Worm (Caenorhabditis elegans) whole organism, L4 larva: Measurements from ENCODE around the gene B0228.9.

Experiments
- D1046.2 ChIP-seq: fragments of 200-800 bp; sonication (Bioruptor generic); IDR thresholded peaks from 2 replicates; pipeline ENCODE4 v1.3.6; 2022; ENCODE audit warnings: missing genetic modification characterization, missing compliant biosample characterization
- F49E8.2 ChIP-seq: sonication (generic microtip); optimal IDR thresholded peaks from 2 replicates; lab custom pipeline; 2016; ENCODE audit warnings: missing compliant biosample characterization, mild to moderate bottlenecking, missing genetic modification characterization, borderline replicate concordance
- R02D3.7 ChIP-seq: fragments of 150-350 bp; sonication (generic microtip); optimal IDR thresholded peaks from 3 replicates; lab custom pipeline; 2014; ENCODE audit warnings: missing biosample characterization, missing genetic modification characterization
- T26A8.4 ChIP-seq: fragments of 200-800 bp; sonication (Bioruptor generic); IDR thresholded peaks from 2 replicates; pipeline ENCODE4 v1.3.6; 2022; ENCODE audit warnings: missing genetic modification characterization, missing compliant biosample characterization
- Y5F2A.4 ChIP-seq: fragments of 200-800 bp; sonication (Bioruptor generic); optimal IDR thresholded peaks from 2 replicates; lab custom pipeline; 2018; ENCODE audit warnings: mild to moderate bottlenecking, missing genetic modification characterization, missing compliant biosample characterization
- Y75B8A.6 ChIP-seq: fragments of 200-800 bp; sonication (Bioruptor generic); IDR thresholded peaks from 2 replicates; pipeline ENCODE4 v1.3.6; 2022; ENCODE audit warnings: missing genetic modification reagents, missing genetic modification characterization, missing compliant biosample characterization
- ZK546.5 ChIP-seq, 2 experiments: sonication (generic microtip); optimal IDR thresholded peaks; 2 replicates each; lab custom pipeline; 2017; ENCODE audit warnings: missing biosample characterization in 2 of 2, missing genetic modification characterization in 2 of 2
- ceh-44 ChIP-seq: fragments of 200-800 bp; sonication (Bioruptor generic); IDR thresholded peaks from 2 replicates; pipeline ENCODE4 v1.3.6; 2022; ENCODE audit warnings: missing genetic modification reagents, missing genetic modification characterization, missing compliant biosample characterization
- ctbp-1 ChIP-seq: fragments of 200-800 bp; sonication (Bioruptor generic); IDR thresholded peaks from 2 replicates; pipeline ENCODE4 v1.3.6; 2022; ENCODE audit warnings: missing genetic modification reagents, missing genetic modification characterization, missing compliant biosample characterization
- daf-12 ChIP-seq: fragments of 150-350 bp; optimal IDR thresholded peaks from 2 replicates; lab custom pipeline; 2014; ENCODE audit warnings: missing biosample characterization, missing genetic modification reagents, missing genetic modification characterization
- daf-16 ChIP-seq, 3 experiments: sonication (generic microtip); optimal IDR thresholded peaks; 2 replicates each; lab custom pipeline; 2016 to 2017; ENCODE audit warnings: missing genetic modification characterization in 3 of 3, missing genetic modification reagents in 3 of 3, mild to moderate bottlenecking in 2 of 3, missing compliant biosample characterization in 2 of 3, missing biosample characterization in 1 of 3, moderate library complexity in 1 of 3
- daf-8 ChIP-seq: fragments of 200-800 bp; sonication (Bioruptor generic); IDR thresholded peaks from 2 replicates; pipeline ENCODE4 v1.3.6; 2022; ENCODE audit warnings: missing genetic modification characterization, missing compliant biosample characterization
- dmd-6 ChIP-seq: fragments of 200-800 bp; sonication (Bioruptor generic); IDR thresholded peaks from 2 replicates; pipeline ENCODE4 v1.3.6; 2022; ENCODE audit warnings: missing genetic modification reagents, missing genetic modification characterization, missing compliant biosample characterization
- dpl-1 ChIP-seq: fragments of 150-350 bp; optimal IDR thresholded peaks from 2 replicates; lab custom pipeline; 2014; ENCODE audit warnings: missing biosample characterization, missing genetic modification reagents, missing genetic modification characterization
- fkh-10 ChIP-seq: fragments of 150-350 bp; optimal IDR thresholded peaks from 2 replicates; lab custom pipeline; 2014; ENCODE audit warnings: missing biosample characterization, missing genetic modification reagents, missing genetic modification characterization
- hlh-11 ChIP-seq: fragments of 200-800 bp; sonication (Bioruptor generic); optimal IDR thresholded peaks from 2 replicates; lab custom pipeline; 2018; ENCODE audit warnings: mild to moderate bottlenecking, missing genetic modification characterization, missing compliant biosample characterization
- hlh-30 ChIP-seq: sonication (generic microtip); optimal IDR thresholded peaks from 2 replicates; lab custom pipeline; 2017; ENCODE audit warnings: antibody characterized with exemption, mild to moderate bottlenecking, missing genetic modification characterization, missing compliant biosample characterization; ENCODE audit not compliant: insufficient read depth
- lin-1 ChIP-seq: fragments of 200-800 bp; sonication (Bioruptor generic); IDR thresholded peaks from 2 replicates; pipeline ENCODE4 v1.3.6; 2022; ENCODE audit warnings: missing genetic modification reagents, missing genetic modification characterization, missing compliant biosample characterization
- lin-15B ChIP-seq: fragments of 150-350 bp; sonication (generic microtip); optimal IDR thresholded peaks from 3 replicates; lab custom pipeline; 2014; ENCODE audit warnings: missing biosample characterization, missing genetic modification characterization
- lir-3 ChIP-seq: sonication (generic microtip); optimal IDR thresholded peaks from 2 replicates; lab custom pipeline; 2016; ENCODE audit warnings: mild to moderate bottlenecking, missing genetic modification characterization, missing compliant biosample characterization
- mxl-3 ChIP-seq: fragments of 200-800 bp; sonication (Bioruptor generic); optimal IDR thresholded peaks from 2 replicates; lab custom pipeline; 2018; ENCODE audit warnings: mild to moderate bottlenecking, missing genetic modification characterization, missing compliant biosample characterization
- nhr-10 ChIP-seq: fragments of 150-350 bp; optimal IDR thresholded peaks from 2 replicates; lab custom pipeline; 2014; ENCODE audit warnings: missing biosample characterization, missing genetic modification characterization
- nhr-102 ChIP-seq: sonication (generic microtip); optimal IDR thresholded peaks from 2 replicates; lab custom pipeline; 2016; ENCODE audit warnings: mild to moderate bottlenecking, missing genetic modification characterization, moderate library complexity, missing compliant biosample characterization
- nhr-11 ChIP-seq: fragments of 150-350 bp; optimal IDR thresholded peaks from 2 replicates; lab custom pipeline; 2014; ENCODE audit warnings: missing biosample characterization, missing genetic modification characterization
- nhr-48 ChIP-seq: sonication (generic microtip); optimal IDR thresholded peaks from 2 replicates; lab custom pipeline; 2016; ENCODE audit warnings: mild to moderate bottlenecking, missing genetic modification characterization, missing compliant biosample characterization
- nhr-6 ChIP-seq: fragments of 150-350 bp; optimal IDR thresholded peaks from 2 replicates; lab custom pipeline; 2014; ENCODE audit warnings: missing biosample characterization, missing genetic modification characterization
- php-3 ChIP-seq: fragments of 200-800 bp; sonication (Bioruptor generic); IDR thresholded peaks from 2 replicates; pipeline ENCODE4 v1.3.6; 2022; ENCODE audit warnings: missing genetic modification reagents, missing genetic modification characterization, missing compliant biosample characterization
- pqm-1 ChIP-seq: sonication (generic microtip); optimal IDR thresholded peaks from 2 replicates; lab custom pipeline; 2017; ENCODE audit warnings: missing biosample characterization, missing genetic modification characterization
- saeg-2 ChIP-seq: fragments of 200-800 bp; sonication (Bioruptor generic); IDR thresholded peaks from 2 replicates; pipeline ENCODE4 v1.3.6; 2022; ENCODE audit warnings: missing genetic modification reagents, missing genetic modification characterization, missing compliant biosample characterization
- sdz-12 ChIP-seq: fragments of 200-800 bp; sonication (Bioruptor generic); optimal IDR thresholded peaks from 2 replicates; lab custom pipeline; 2018; ENCODE audit warnings: mild to moderate bottlenecking, missing genetic modification characterization, missing compliant biosample characterization
- skn-1 ChIP-seq: fragments of 150-350 bp; optimal IDR thresholded peaks from 2 replicates; lab custom pipeline; 2014; ENCODE audit warnings: missing biosample characterization, missing genetic modification characterization
- snpc-1.2 ChIP-seq: fragments of 200-800 bp; sonication (Bioruptor generic); IDR thresholded peaks from 2 replicates; pipeline ENCODE4 v1.3.6; 2022; ENCODE audit warnings: missing genetic modification reagents, missing genetic modification characterization, missing compliant biosample characterization
- unc-62 ChIP-seq, 3 experiments: fragments of 150-350 bp in 1 of 3; sonication (generic microtip); optimal IDR thresholded peaks in 2 of 3; peaks in 1 of 3; 1 replicate in 1 of 3; 2 replicates in 2 of 3; lab custom pipeline; 2014 to 2017; ENCODE audit warnings: missing biosample characterization in 3 of 3, missing genetic modification characterization in 3 of 3, missing genetic modification reagents in 3 of 3, missing genotype in 1 of 3
- zip-2 ChIP-seq: fragments of 150-350 bp; optimal IDR thresholded peaks from 2 replicates; lab custom pipeline; 2014; ENCODE audit warnings: missing biosample characterization, missing genetic modification characterization
- ztf-7 ChIP-seq: fragments of 150-350 bp; optimal IDR thresholded peaks from 2 replicates; lab custom pipeline; 2014; ENCODE audit warnings: missing biosample characterization, missing genetic modification characterization

B0228.9 gene

DNA sequence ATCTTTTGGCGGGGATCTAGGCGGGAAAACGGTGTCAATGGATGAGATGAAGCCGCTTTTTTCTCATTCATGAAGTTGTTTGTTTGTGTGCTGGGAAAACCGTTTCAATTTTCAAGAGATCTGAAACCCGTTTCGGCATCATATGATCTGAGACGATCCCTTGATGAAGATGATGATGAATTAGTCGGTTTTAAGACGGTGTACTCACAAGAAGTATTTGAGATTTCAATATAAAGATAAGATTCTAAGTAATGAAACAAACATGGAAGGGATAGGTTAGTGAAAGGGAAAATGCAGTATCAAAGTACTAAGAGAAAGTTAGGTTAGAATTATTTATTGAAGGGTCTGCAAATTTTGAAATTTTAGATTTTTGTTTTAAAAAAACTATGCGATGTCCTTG is 44.7 kb upstream of the B0228.9 start:
- TF ChIP-seq ztf-7 (tag; lab: Kevin White, UChicago): no peak
- TF ChIP-seq unc-62 (GFP tag; optimal IDR thresholded peaks at IDR 0.05 in 1 of 2; lab: Kevin White, UChicago): peak in 1 of 2 experiments; percentile 98
- no peak for TF ChIP-seq unc-62 (tag; optimal IDR thresholded peaks at IDR 0.05; lab: Kevin White, UChicago)
- TF ChIP-seq, all 104 proteins: peak for 1

DNA sequence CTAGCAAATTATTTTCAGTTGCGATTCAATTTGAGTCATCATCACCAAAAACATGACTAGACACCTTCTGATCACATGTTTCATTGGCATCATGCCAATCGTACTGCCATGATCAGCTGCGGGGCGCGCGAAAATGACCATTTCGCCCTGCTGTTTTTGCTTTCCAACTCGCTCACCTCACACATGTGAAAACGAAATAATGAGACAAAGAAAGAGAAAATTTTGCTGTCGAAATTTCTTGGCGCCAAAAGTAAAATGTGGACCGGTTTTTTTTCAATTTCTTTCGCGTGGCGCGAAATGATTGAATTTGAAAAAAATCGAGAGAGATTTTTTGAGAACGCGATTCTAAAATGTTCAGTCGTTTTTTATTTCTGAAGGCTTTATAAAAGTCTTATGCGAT is 43.4 kb upstream of the B0228.9 start:
- TF ChIP-seq mxl-3 (peak; percentile 11), ztf-7 (tag; lab: Kevin White, UChicago) (no peak), dmd-6 (GFP tag; lab: Robert Waterston, UW) (peak; percentile 45; the same call in 1 of the 2 replicates), hlh-11 (tag; lab: Kevin White, UChicago) (peak; percentile 9), T26A8.4 (no peak), fkh-10 (GFP tag; lab: Kevin White, UChicago) (no peak), hlh-30 (tag; lab: Kevin White, UChicago) (peak; percentile 70), daf-8 (no peak), lin-15B (no peak), sdz-12 (GFP tag; lab: Kevin White, UChicago) (no peak), dpl-1 (GFP tag; lab: Kevin White, UChicago) (peak; percentile 67), pqm-1 (tag; lab: Kevin White, UChicago) (no peak)

DNA sequence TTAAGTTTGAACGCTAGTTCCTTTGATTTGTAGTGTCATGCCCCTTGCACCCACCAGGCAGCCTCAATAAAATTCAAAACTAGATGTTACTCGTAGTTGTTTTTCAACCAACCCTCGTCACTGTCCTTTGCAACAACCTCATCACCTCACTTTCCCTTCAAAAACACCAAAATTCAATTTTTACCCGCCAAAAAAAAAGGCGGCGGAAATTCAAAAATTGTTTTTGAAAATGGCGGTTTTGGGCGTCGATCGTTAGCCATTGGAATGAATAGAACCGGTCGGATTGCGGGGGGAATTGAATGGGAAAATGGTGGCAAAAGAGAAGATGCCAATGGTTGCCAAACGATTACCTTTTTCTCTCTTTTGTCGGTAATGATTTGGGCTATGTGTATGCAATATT is 42.6 kb upstream of the B0228.9 start:
- TF ChIP-seq nhr-6 (tag; lab: Kevin White, UChicago) (no peak), saeg-2 (GFP tag; lab: Robert Waterston, UW) (no peak), Y5F2A.4 (GFP tag; lab: Kevin White, UChicago) (no peak), ceh-44 (GFP tag; lab: Robert Waterston, UW) (no peak), snpc-1.2 (no peak), zip-2 (tag; lab: Kevin White, UChicago) (no peak), lin-1 (no peak), unc-62 (GFP tag; optimal IDR thresholded peaks at IDR 0.05 in 1 of 2; lab: Kevin White, UChicago) (no peak), unc-62 (tag; optimal IDR thresholded peaks at IDR 0.05; lab: Kevin White, UChicago) (no peak), D1046.2 (GFP tag; lab: Robert Waterston, UW) (no peak)
- TF ChIP-seq, all 104 proteins: peak for 0

DNA sequence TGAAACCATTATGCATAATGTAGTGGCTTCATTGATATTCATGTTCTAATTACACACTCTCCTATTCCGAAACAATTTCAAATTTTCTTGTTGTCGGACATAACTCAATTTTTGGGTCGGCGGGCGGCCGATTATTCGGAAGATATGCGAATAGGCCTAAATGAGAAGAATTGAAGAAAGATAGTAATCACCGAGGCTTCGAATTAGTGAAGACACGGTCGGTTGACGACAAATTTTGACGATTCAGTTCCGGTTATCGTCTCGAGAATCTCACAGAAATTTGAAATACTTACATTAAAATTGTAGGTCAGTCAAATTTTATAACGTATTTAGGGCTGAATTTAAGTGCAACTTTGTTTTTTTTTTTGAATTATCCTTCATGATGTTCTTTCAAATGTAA is 39.7 kb upstream of the B0228.9 start:
- no peak for TF ChIP-seq ZK546.5 (tag; optimal IDR thresholded peaks at IDR 0.05; lab: Kevin White, UChicago)
- no peak for TF ChIP-seq daf-16 (GFP tag; optimal IDR thresholded peaks at IDR 0.05; lab: Kevin White, UChicago)
- no peak for TF ChIP-seq daf-16 (tag; optimal IDR thresholded peaks at IDR 0.05; lab: Kevin White, UChicago)
- no peak for TF ChIP-seq F49E8.2 (tag; lab: Kevin White, UChicago)
- no peak for TF ChIP-seq nhr-102 (tag; lab: Kevin White, UChicago)
- TF ChIP-seq R02D3.7 (tag; lab: Kevin White, UChicago): no peak
- TF ChIP-seq fkh-10 (GFP tag; lab: Kevin White, UChicago): no peak
- TF ChIP-seq php-3 (GFP tag; lab: Robert Waterston, UW): no peak
- TF ChIP-seq lir-3 (tag; lab: Kevin White, UChicago): no peak
- no peak for TF ChIP-seq nhr-48
- TF ChIP-seq skn-1 (tag; lab: Kevin White, UChicago): no peak
- TF ChIP-seq Y75B8A.6: no peak
- no peak for TF ChIP-seq ctbp-1 (GFP tag; lab: Robert Waterston, UW)
- TF ChIP-seq nhr-11 (tag; lab: Kevin White, UChicago): no peak
- no peak for TF ChIP-seq nhr-10 (tag; lab: Kevin White, UChicago)
- no peak for TF ChIP-seq daf-12
